Fruit fly (Drosophila melanogaster) whole organism, embryonic: ENCODE measurements around the gene CG13084.

ENCODE experiments used
- CG10267 ChIP-seq: fragments of 200-800 bp; sonication (Bioruptor generic); optimal IDR thresholded peaks from 2 replicates; lab custom pipeline; 2018; ENCODE audit warnings: missing biosample characterization, mild to moderate bottlenecking, missing genetic modification characterization, moderate library complexity
- CG10543 ChIP-seq: fragments of 200-800 bp; sonication (Bioruptor generic); optimal IDR thresholded peaks from 3 replicates; lab custom pipeline; 2017; ENCODE audit warnings: missing biosample characterization, mild to moderate bottlenecking, missing genetic modification characterization, moderate library complexity
- CG10565 ChIP-seq: fragments of 200-800 bp; sonication (Bioruptor generic); optimal IDR thresholded peaks from 3 replicates; lab custom pipeline; 2016; ENCODE audit warnings: missing biosample characterization, mild to moderate bottlenecking, missing genetic modification characterization
- CG12104 ChIP-seq: fragments of 200-800 bp; sonication (Bioruptor generic); optimal IDR thresholded peaks from 3 replicates; lab custom pipeline; 2016; ENCODE audit warnings: missing biosample characterization, missing genetic modification characterization
- CG12155 ChIP-seq: fragments of 200-800 bp; sonication (Bioruptor generic); optimal IDR thresholded peaks from 3 replicates; lab custom pipeline; 2016; ENCODE audit warnings: missing biosample characterization, missing genetic modification characterization
- CG12236 ChIP-seq: fragments of 200-800 bp; sonication (Bioruptor generic); optimal IDR thresholded peaks from 2 replicates; lab custom pipeline; 2016; ENCODE audit warnings: missing biosample characterization, missing genetic modification characterization
- CG12299 ChIP-seq: fragments of 200-800 bp; sonication (Bioruptor generic); optimal IDR thresholded peaks from 2 replicates; lab custom pipeline; 2018; ENCODE audit warnings: missing biosample characterization, mild to moderate bottlenecking, missing genetic modification characterization
- CG1233 ChIP-seq: fragments of 200-800 bp; sonication (Bioruptor generic); optimal IDR thresholded peaks from 4 replicates; lab custom pipeline; 2018; ENCODE audit warnings: missing biosample characterization, mild to moderate bottlenecking, missing genetic modification characterization
- CG13775 ChIP-seq: fragments of 200-800 bp; sonication (Bioruptor generic); optimal IDR thresholded peaks from 3 replicates; lab custom pipeline; 2017; ENCODE audit warnings: missing biosample characterization, mild to moderate bottlenecking, missing genetic modification characterization
- CG15073 ChIP-seq: fragments of 200-800 bp; sonication (Bioruptor generic); optimal IDR thresholded peaks from 2 replicates; lab custom pipeline; 2016; ENCODE audit warnings: missing biosample characterization, missing genetic modification characterization
- CG16815 ChIP-seq: fragments of 200-800 bp; sonication (Bioruptor generic); optimal IDR thresholded peaks from 3 replicates; lab custom pipeline; 2017; ENCODE audit warnings: missing biosample characterization, mild to moderate bottlenecking, missing genetic modification characterization
- CG17385 ChIP-seq: fragments of 200-800 bp; sonication (Bioruptor generic); optimal IDR thresholded peaks from 3 replicates; lab custom pipeline; 2018; ENCODE audit warnings: missing biosample characterization, mild to moderate bottlenecking, missing genetic modification characterization
- CG2678 ChIP-seq: fragments of 200-800 bp; sonication (Bioruptor generic); optimal IDR thresholded peaks from 3 replicates; lab custom pipeline; 2019; ENCODE audit warnings: missing biosample characterization, mild to moderate bottlenecking, missing genetic modification characterization, moderate library complexity
- CG2875 ChIP-seq: fragments of 200-800 bp; sonication (Bioruptor generic); optimal IDR thresholded peaks from 2 replicates; lab custom pipeline; 2017; ENCODE audit warnings: missing biosample characterization, mild to moderate bottlenecking, missing genetic modification characterization, missing genetic modification reagents
- CG31441 ChIP-seq: fragments of 200-800 bp; sonication (Bioruptor generic); IDR thresholded peaks from 2 replicates; pipeline ENCODE4 v1.3.6; 2022; ENCODE audit warnings: missing biosample characterization, missing genetic modification characterization
- CG3281 ChIP-seq: fragments of 200-800 bp; sonication (Bioruptor generic); optimal IDR thresholded peaks from 3 replicates; lab custom pipeline; 2017; ENCODE audit warnings: missing biosample characterization, mild to moderate bottlenecking, missing genetic modification characterization
- CG33213 ChIP-seq: fragments of 200-800 bp; sonication (Bioruptor generic); optimal IDR thresholded peaks from 3 replicates; lab custom pipeline; 2016; ENCODE audit warnings: missing biosample characterization, missing genetic modification characterization
- CG3995 ChIP-seq: fragments of 200-800 bp; sonication (Bioruptor generic); optimal IDR thresholded peaks from 3 replicates; lab custom pipeline; 2016; ENCODE audit warnings: missing biosample characterization, missing genetic modification characterization
- CG4282 ChIP-seq: fragments of 200-800 bp; sonication (Bioruptor generic); optimal IDR thresholded peaks from 2 replicates; lab custom pipeline; 2016; ENCODE audit warnings: missing biosample characterization, missing genetic modification characterization
- CG4360 ChIP-seq: fragments of 200-800 bp; sonication (Bioruptor generic); IDR thresholded peaks from 2 replicates; pipeline ENCODE4 v1.3.6; 2022; ENCODE audit warnings: missing biosample characterization, missing genetic modification characterization
- CTCF ChIP-seq: fragments of 200-800 bp; sonication (Bioruptor generic); optimal IDR thresholded peaks from 2 replicates; lab custom pipeline; 2017; ENCODE audit warnings: missing biosample characterization, mild to moderate bottlenecking, missing genetic modification characterization, moderate library complexity
- Camta ChIP-seq: fragments of 200-800 bp; sonication (Bioruptor generic); optimal IDR thresholded peaks from 2 replicates; lab custom pipeline; 2016; ENCODE audit warnings: missing biosample characterization, missing genetic modification characterization
- CoRest ChIP-seq: fragments of 200-800 bp; sonication (Bioruptor generic); optimal IDR thresholded peaks from 3 replicates; lab custom pipeline; 2018; ENCODE audit warnings: missing biosample characterization, mild to moderate bottlenecking, missing genetic modification characterization, moderate library complexity
- Deaf1 ChIP-seq: fragments of 200-800 bp; optimal IDR thresholded peaks from 3 replicates; lab custom pipeline; 2019; ENCODE audit warnings: missing biosample characterization, mild to moderate bottlenecking, missing genetic modification characterization, moderate library complexity
- Doc2 ChIP-seq: fragments of 200-800 bp; sonication (Bioruptor generic); IDR thresholded peaks from 2 replicates; pipeline ENCODE4 v1.3.6; 2022; ENCODE audit warnings: missing biosample characterization, missing genetic modification characterization
- HLH54F ChIP-seq: fragments of 200-800 bp; sonication (Bioruptor generic); optimal IDR thresholded peaks from 3 replicates; lab custom pipeline; 2016; ENCODE audit warnings: missing biosample characterization, missing genetic modification characterization
- Lpt ChIP-seq: fragments of >200 bp; optimal IDR thresholded peaks from 2 replicates; lab custom pipeline; 2018; ENCODE audit warnings: missing biosample characterization, missing genetic modification characterization
- MESR4 ChIP-seq: fragments of 200-800 bp; sonication (Bioruptor generic); optimal IDR thresholded peaks from 2 replicates; lab custom pipeline; 2018; ENCODE audit warnings: missing biosample characterization, mild to moderate bottlenecking, missing genetic modification characterization, moderate library complexity
- Opbp ChIP-seq: fragments of 200-800 bp; sonication (Bioruptor generic); IDR thresholded peaks from 3 replicates; pipeline ENCODE4 v1.3.6; 2022; ENCODE audit warnings: missing biosample characterization, missing genetic modification characterization; ENCODE audit not compliant: partially characterized antibody
- Ravus ChIP-seq: fragments of 200-800 bp; sonication (Bioruptor generic); IDR thresholded peaks from 2 replicates; pipeline ENCODE4 v1.3.6; 2022; ENCODE audit warnings: missing biosample characterization, missing genetic modification characterization
- Sox100B ChIP-seq: fragments of 200-800 bp; sonication (Bioruptor generic); optimal IDR thresholded peaks from 3 replicates; lab custom pipeline; 2018; ENCODE audit warnings: missing biosample characterization, mild to moderate bottlenecking, missing genetic modification characterization
- Trl ChIP-seq, 3 experiments: fragments of >200 bp in 2 of 3; fragments of 200-800 bp in 1 of 3; sonication (Bioruptor generic) in 1 of 3; optimal IDR thresholded peaks; 2 replicates in 1 of 3; 3 replicates in 2 of 3; lab custom pipeline; 2016 to 2017; ENCODE audit warnings: missing biosample characterization in 1 of 3, missing genetic modification characterization in 1 of 3
- cad ChIP-seq: fragments of >200 bp; optimal IDR thresholded peaks from 2 replicates; lab custom pipeline; 2017; ENCODE audit warnings: missing biosample characterization, missing genetic modification characterization
- cg ChIP-seq: fragments of 200-800 bp; sonication (Bioruptor generic); optimal IDR thresholded peaks from 3 replicates; lab custom pipeline; 2019; ENCODE audit warnings: missing biosample characterization, mild to moderate bottlenecking, missing genetic modification characterization, moderate library complexity
- danr ChIP-seq: fragments of 200-800 bp; sonication (Bioruptor generic); IDR thresholded peaks from 2 replicates; pipeline ENCODE4 v1.3.6; 2022; ENCODE audit warnings: missing biosample characterization, missing genetic modification characterization
- inv ChIP-seq: fragments of 200-800 bp; sonication (Bioruptor generic); IDR thresholded peaks from 2 replicates; pipeline ENCODE4 v1.3.6; 2022; ENCODE audit warnings: missing biosample characterization, missing genetic modification characterization; ENCODE audit not compliant: partially characterized antibody
- klu ChIP-seq: fragments of 200-800 bp; sonication (Bioruptor generic); IDR thresholded peaks from 2 replicates; pipeline ENCODE4 v1.3.6; 2022; ENCODE audit warnings: missing biosample characterization, missing genetic modification characterization
- pita ChIP-seq: fragments of 200-800 bp; sonication (Bioruptor generic); optimal IDR thresholded peaks from 2 replicates; lab custom pipeline; 2017; ENCODE audit warnings: missing biosample characterization, mild to moderate bottlenecking, missing genetic modification characterization
- pnt ChIP-seq: fragments of 200-800 bp; sonication (Bioruptor generic); optimal IDR thresholded peaks from 3 replicates; lab custom pipeline; 2016; ENCODE audit warnings: missing biosample characterization, missing genetic modification characterization
- pros ChIP-seq: fragments of 200-800 bp; sonication (Bioruptor generic); optimal IDR thresholded peaks from 3 replicates; lab custom pipeline; 2019; ENCODE audit warnings: missing biosample characterization, mild to moderate bottlenecking, missing genetic modification characterization, moderate library complexity
- psq ChIP-seq: fragments of 200-800 bp; sonication (Bioruptor generic); optimal IDR thresholded peaks from 2 replicates; lab custom pipeline; 2017; ENCODE audit warnings: missing biosample characterization, missing genetic modification characterization
- pzg ChIP-seq: fragments of 200-800 bp; sonication (Bioruptor generic); optimal IDR thresholded peaks from 3 replicates; lab custom pipeline; 2018; ENCODE audit warnings: missing biosample characterization, mild to moderate bottlenecking, missing genetic modification characterization, moderate library complexity
- rib ChIP-seq: fragments of 200-800 bp; sonication (Bioruptor generic); IDR thresholded peaks from 2 replicates; pipeline ENCODE4 v1.3.6; 2022; ENCODE audit warnings: missing biosample characterization, missing genetic modification characterization
- run ChIP-seq: fragments of 200-800 bp; sonication (Bioruptor generic); optimal IDR thresholded peaks from 3 replicates; lab custom pipeline; 2018; ENCODE audit warnings: missing biosample characterization, mild to moderate bottlenecking, missing genetic modification characterization
- sens ChIP-seq: fragments of 200-800 bp; sonication (Bioruptor generic); peaks from one replicate; lab custom pipeline; 2016; ENCODE audit warnings: missing biosample characterization, missing genetic modification characterization
- tup ChIP-seq: fragments of 200-800 bp; sonication (Bioruptor generic); optimal IDR thresholded peaks from 2 replicates; lab custom pipeline; 2016; ENCODE audit warnings: missing biosample characterization, mild to moderate bottlenecking, missing genetic modification characterization, moderate library complexity
- usp ChIP-seq: fragments of >200 bp; optimal IDR thresholded peaks from 2 replicates; lab custom pipeline; 2017; ENCODE audit warnings: missing biosample characterization, missing genetic modification characterization
- vvl ChIP-seq: fragments of 200-800 bp; sonication (Bioruptor generic); IDR thresholded peaks from 2 replicates; pipeline ENCODE4 v1.3.6; 2022; ENCODE audit warnings: missing biosample characterization, missing genetic modification characterization
- z ChIP-seq: fragments of 200-800 bp; sonication (Bioruptor generic); IDR thresholded peaks from 3 replicates; pipeline ENCODE4 v1.3.6; 2022; ENCODE audit warnings: missing biosample characterization, missing genetic modification characterization
- zen ChIP-seq: fragments of 200-800 bp; sonication (Bioruptor generic); optimal IDR thresholded peaks from 3 replicates; lab custom pipeline; 2018; ENCODE audit warnings: missing biosample characterization, mild to moderate bottlenecking, missing genetic modification characterization, moderate library complexity

CG13084 gene

DNA sequence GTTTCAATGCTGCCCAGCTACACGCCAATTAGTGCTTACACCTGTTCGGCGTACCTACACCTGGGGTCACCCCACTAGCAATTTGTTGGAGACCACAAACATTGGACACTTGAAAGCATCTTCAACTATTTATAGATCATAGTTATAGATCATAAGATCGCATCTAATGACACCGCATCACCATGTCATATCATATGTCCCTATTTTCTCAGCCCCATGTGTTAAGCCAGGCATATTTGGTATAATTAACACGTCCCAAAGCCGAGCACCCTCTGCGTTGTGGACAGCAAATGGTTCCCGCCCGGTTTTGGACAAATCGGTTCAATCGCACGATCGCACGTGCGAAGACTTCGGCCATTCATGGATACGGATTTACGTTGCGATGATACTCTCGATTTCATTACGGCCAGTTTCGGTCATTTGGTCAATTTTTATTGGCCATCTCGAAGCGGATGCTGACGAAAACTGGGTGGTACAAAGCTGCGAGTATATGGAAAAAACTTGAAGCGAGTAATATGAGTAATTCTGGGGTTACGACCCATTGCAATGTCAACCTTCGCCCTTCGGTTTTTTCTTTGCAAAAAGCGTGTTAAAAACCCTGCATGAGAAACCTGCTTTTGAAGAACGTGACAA, 45.0 kb upstream of the CG13084 start (continued):
- TF ChIP-seq CoRest (tag; lab: Kevin White, UChicago) (peak; percentile 93), run (tag; lab: Kevin White, UChicago) (peak; percentile 90), CG2875 (GFP tag; lab: Kevin White, UChicago) (peak; percentile 85), vvl (GFP tag; lab: Robert Waterston, UW) (peak; percentile 85), rib (GFP tag; lab: Robert Waterston, UW) (peak; percentile 61; the same call in 1 of the 2 replicates), inv (no peak), MESR4 (GFP tag; lab: Kevin White, UChicago) (no peak), CG10267 (tag; lab: Kevin White, UChicago) (peak; percentile 57), CG2678 (tag; lab: Kevin White, UChicago) (peak; percentile 85), pita (no peak), CG1233 (GFP tag; lab: Kevin White, UChicago) (peak; percentile 45), Deaf1 (tag; lab: Kevin White, UChicago) (peak; percentile 75), zen (tag; lab: Kevin White, UChicago) (no peak), klu (GFP tag; lab: Robert Waterston, UW) (peak; percentile 32; the same call in 1 of the 2 replicates), tup (peak; percentile 37), pros (no peak), CG4282 (GFP tag; lab: Kevin White, UChicago) (no peak), CG4360 (GFP tag; lab: Robert Waterston, UW) (no peak), Lpt (no peak), Ravus (0 out of 2 replicates have a peak, but pooled peaks have one; percentile 8), CG31441 (GFP tag; lab: Robert Waterston, UW) (peak; percentile 61), z (GFP tag; lab: Robert Waterston, UW) (no peak), CG13775 (GFP tag; lab: Kevin White, UChicago) (peak; percentile 74), CG12299 (peak; percentile 81), CG12104 (no peak), danr (GFP tag; lab: Robert Waterston, UW) (0 out of 2 replicates have a peak, but pooled peaks have one; percentile 36), CG3995 (GFP tag; lab: Kevin White, UChicago) (peak; percentile 7), CG10543 (GFP tag; lab: Kevin White, UChicago) (peak; percentile 33), CG15073 (GFP tag; lab: Kevin White, UChicago) (no peak), CG3281 (GFP tag; lab: Kevin White, UChicago) (peak; percentile 65), CG10565 (GFP tag; lab: Kevin White, UChicago) (no peak), psq (GFP tag; lab: Kevin White, UChicago) (peak; percentile 31), CG16815 (GFP tag; lab: Kevin White, UChicago) (peak; percentile 46), CG12155 (GFP tag; lab: Kevin White, UChicago) (peak; percentile 62), cad (GFP tag; lab: Kevin White, UChicago) (no peak), sens (GFP tag; lab: Kevin White, UChicago) (peak; percentile 91), Camta (GFP tag; lab: Kevin White, UChicago) (peak; percentile 86), CTCF (GFP tag; lab: Kevin White, UChicago) (peak; percentile 5), CG12236 (GFP tag; lab: Kevin White, UChicago) (peak; percentile 24), pzg (no peak), pnt (peak; percentile 86), Opbp (no peak), Sox100B (GFP tag; lab: Kevin White, UChicago) (peak; percentile 65), HLH54F (peak; percentile 88), CG33213 (GFP tag; lab: Kevin White, UChicago) (peak; percentile 50), cg (no peak), Doc2 (GFP tag; lab: Robert Waterston, UW) (no peak), Trl (optimal IDR thresholded peaks at IDR 0.05; lab: Kevin White, UChicago) (no peak), Trl (GFP tag; optimal IDR thresholded peaks at IDR 0.05; lab: Kevin White, UChicago) (peak; percentile 59), CG17385 (GFP tag; lab: Kevin White, UChicago) (peak; percentile 67), usp (GFP tag; lab: Kevin White, UChicago) (no peak)
